Fruit fly (Drosophila melanogaster): Measurements from ENCODE around the gene CG33647.

- TF ChIP-seq ttk (optimal IDR thresholded peaks at IDR 0.05) (no peak), Myc (optimal IDR thresholded peaks at IDR 0.05) (no peak), h (optimal IDR thresholded peaks at IDR 0.05) (no peak), Sin3A (optimal IDR thresholded peaks at IDR 0.05) (no peak), insv (optimal IDR thresholded peaks at IDR 0.05) (no peak)
Observed at dm6 chr3L:19236554-19236953, 394 bp downstream of the CG33647 start.

Data from Kc167 (cell line).